Worm (Caenorhabditis elegans): Measurements from ENCODE around the gene K10C2.8.

DNA sequence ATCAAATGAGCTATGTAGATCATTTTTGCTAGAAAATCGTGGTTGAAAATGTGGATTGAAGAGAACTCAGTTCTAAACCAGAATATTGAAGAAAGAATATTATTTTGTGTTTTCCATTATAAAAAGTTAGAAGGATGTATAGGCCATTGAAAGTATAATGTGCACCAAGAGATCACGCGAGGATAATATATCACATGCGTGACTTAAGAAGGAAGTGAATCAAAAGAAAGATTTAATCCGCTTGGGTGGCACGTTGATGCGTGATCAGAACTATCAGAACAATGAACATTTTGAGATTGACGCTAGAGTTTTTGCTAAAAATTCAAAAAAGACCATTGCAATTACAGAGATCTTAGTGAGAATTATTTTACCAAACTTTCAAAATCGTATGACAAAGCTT is 1.6 kb downstream of the K10C2.8 start:
- TF ChIP-seq dve-1 (tag; optimal IDR thresholded peaks at IDR 0.05; ENCODE audit: insufficient read depth) (no peak), unc-130 (GFP tag; optimal IDR thresholded peaks at IDR 0.05) (no peak), nhr-237 (tag; optimal IDR thresholded peaks at IDR 0.05) (no peak), lir-3 (tag; optimal IDR thresholded peaks at IDR 0.05) (no peak), egl-43 (GFP tag; IDR thresholded peaks at IDR 0.05) (no peak), ces-1 (GFP tag; optimal IDR thresholded peaks at IDR 0.05) (no peak), skn-1 (tag; optimal IDR thresholded peaks at IDR 0.05) (no peak), hif-1 (tag; optimal IDR thresholded peaks at IDR 0.05) (no peak), mdl-1 (tag; optimal IDR thresholded peaks at IDR 0.05) (no peak), nhr-48 (tag; optimal IDR thresholded peaks at IDR 0.05) (no peak), lin-29 (GFP tag; IDR thresholded peaks at IDR 0.05) (no peak), nhr-25 (tag; optimal IDR thresholded peaks at IDR 0.05; ENCODE audit: borderline replicate concordance, insufficient read depth) (no peak), fkh-10 (GFP tag; optimal IDR thresholded peaks at IDR 0.05) (no peak)
